Worm (Caenorhabditis elegans) whole organism, L4 larva: ENCODE data around the gene F42C5.5.

Source experiments
- F26F4.8 ChIP-seq: fragments of 200-800 bp; sonication (Bioruptor generic); conservative IDR thresholded peaks from 2 replicates; pipeline ENCODE4 v1.3.6; 2022; ENCODE audit warnings: missing genetic modification characterization, missing compliant biosample characterization
- F37D6.2 ChIP-seq: sonication (generic microtip); optimal IDR thresholded peaks from 2 replicates; lab custom pipeline; 2016; ENCODE audit warnings: mild to moderate bottlenecking, missing genetic modification characterization, missing compliant biosample characterization
- Y105C5A.15 ChIP-seq: fragments of 200-800 bp; sonication (Bioruptor generic); IDR thresholded peaks from 2 replicates; pipeline ENCODE4 v1.3.6; 2022; ENCODE audit warnings: missing genetic modification characterization, missing compliant biosample characterization
- Y48G9A.11 ChIP-seq: fragments of 200-800 bp; sonication (Bioruptor generic); IDR thresholded peaks from 2 replicates; pipeline ENCODE4 v1.3.6; 2022; ENCODE audit warnings: missing genetic modification reagents, missing genetic modification characterization, missing compliant biosample characterization
- Y5F2A.4 ChIP-seq: fragments of 200-800 bp; sonication (Bioruptor generic); optimal IDR thresholded peaks from 2 replicates; lab custom pipeline; 2018; ENCODE audit warnings: mild to moderate bottlenecking, missing genetic modification characterization, missing compliant biosample characterization
- Y75B8A.6 ChIP-seq: fragments of 200-800 bp; sonication (Bioruptor generic); IDR thresholded peaks from 2 replicates; pipeline ENCODE4 v1.3.6; 2022; ENCODE audit warnings: missing genetic modification reagents, missing genetic modification characterization, missing compliant biosample characterization
- ZK546.5 ChIP-seq, 2 experiments: sonication (generic microtip); optimal IDR thresholded peaks; 2 replicates each; lab custom pipeline; 2017; ENCODE audit warnings: missing biosample characterization in 2 of 2, missing genetic modification characterization in 2 of 2
- ama-1 ChIP-seq: fragments of 150-350 bp; optimal IDR thresholded peaks from 2 replicates; lab custom pipeline; 2014; ENCODE audit warnings: inconsistent platforms, mixed read lengths
- arid-1 ChIP-seq: fragments of 200-800 bp; sonication (Bioruptor generic); conservative IDR thresholded peaks from 2 replicates; pipeline ENCODE4 v1.3.6; 2022; ENCODE audit warnings: missing genetic modification reagents, missing genetic modification characterization, missing compliant biosample characterization
- ceh-20 ChIP-seq: fragments of 200-800 bp; sonication (Bioruptor generic); IDR thresholded peaks from 2 replicates; pipeline ENCODE4 v1.3.6; 2022; ENCODE audit warnings: missing genetic modification reagents, missing genetic modification characterization, missing compliant biosample characterization
- ceh-62 ChIP-seq: sonication (generic microtip); optimal IDR thresholded peaks from 2 replicates; lab custom pipeline; 2017; ENCODE audit warnings: missing biosample characterization, missing genetic modification characterization
- ctbp-1 ChIP-seq: fragments of 200-800 bp; sonication (Bioruptor generic); IDR thresholded peaks from 2 replicates; pipeline ENCODE4 v1.3.6; 2022; ENCODE audit warnings: missing genetic modification reagents, missing genetic modification characterization, missing compliant biosample characterization
- daf-12 ChIP-seq: fragments of 150-350 bp; optimal IDR thresholded peaks from 2 replicates; lab custom pipeline; 2014; ENCODE audit warnings: missing biosample characterization, missing genetic modification reagents, missing genetic modification characterization
- daf-8 ChIP-seq: fragments of 200-800 bp; sonication (Bioruptor generic); IDR thresholded peaks from 2 replicates; pipeline ENCODE4 v1.3.6; 2022; ENCODE audit warnings: missing genetic modification characterization, missing compliant biosample characterization
- dmd-8 ChIP-seq: fragments of 200-800 bp; sonication (Bioruptor generic); IDR thresholded peaks from 2 replicates; pipeline ENCODE4 v1.3.6; 2022; ENCODE audit warnings: missing genetic modification characterization, missing compliant biosample characterization
- dmd-9 ChIP-seq: fragments of 200-800 bp; sonication (Bioruptor generic); IDR thresholded peaks from 2 replicates; pipeline ENCODE4 v1.3.6; 2022; ENCODE audit warnings: missing genetic modification reagents, missing genetic modification characterization, missing compliant biosample characterization
- dve-1 ChIP-seq: sonication (generic microtip); optimal IDR thresholded peaks from 2 replicates; lab custom pipeline; 2017; ENCODE audit warnings: antibody characterized with exemption, mild to moderate bottlenecking, missing genetic modification characterization, missing compliant biosample characterization; ENCODE audit not compliant: insufficient read depth
- egl-43 ChIP-seq: fragments of 200-800 bp; sonication (Bioruptor generic); IDR thresholded peaks from 2 replicates; pipeline ENCODE4 v1.3.6; 2022; ENCODE audit warnings: missing genetic modification reagents, missing genetic modification characterization, missing compliant biosample characterization
- fkh-10 ChIP-seq: fragments of 150-350 bp; optimal IDR thresholded peaks from 2 replicates; lab custom pipeline; 2014; ENCODE audit warnings: missing biosample characterization, missing genetic modification reagents, missing genetic modification characterization
- fos-1 ChIP-seq: fragments of 150-350 bp; optimal IDR thresholded peaks from 2 replicates; lab custom pipeline; 2014; ENCODE audit warnings: missing biosample characterization, missing genetic modification characterization
- hif-1 ChIP-seq, 2 experiments: sonication (generic microtip); optimal IDR thresholded peaks; 2 replicates each; lab custom pipeline; 2016 to 2017; ENCODE audit warnings: missing compliant biosample characterization in 2 of 2, missing genetic modification characterization in 2 of 2, missing genetic modification reagents in 2 of 2, missing genotype in 2 of 2, mild to moderate bottlenecking in 1 of 2
- hmg-1.1 ChIP-seq: fragments of 200-800 bp; sonication (Bioruptor generic); IDR thresholded peaks from 2 replicates; pipeline ENCODE4 v1.3.6; 2022; ENCODE audit warnings: missing genetic modification reagents, missing genetic modification characterization, missing compliant biosample characterization
- lim-7 ChIP-seq: fragments of 200-800 bp; sonication (Bioruptor generic); IDR thresholded peaks from 2 replicates; pipeline ENCODE4 v1.3.6; 2022; ENCODE audit warnings: missing genetic modification characterization, missing compliant biosample characterization
- lin-15B ChIP-seq: fragments of 150-350 bp; sonication (generic microtip); optimal IDR thresholded peaks from 3 replicates; lab custom pipeline; 2014; ENCODE audit warnings: missing biosample characterization, missing genetic modification characterization
- lin-29 ChIP-seq: fragments of 200-800 bp; sonication (Bioruptor generic); IDR thresholded peaks from 2 replicates; pipeline ENCODE4 v1.3.6; 2022; ENCODE audit warnings: missing genetic modification reagents, missing genetic modification characterization, missing compliant biosample characterization
- lin-38 ChIP-seq: fragments of 200-800 bp; sonication (Bioruptor generic); IDR thresholded peaks from 2 replicates; pipeline ENCODE4 v1.3.6; 2022; ENCODE audit warnings: missing genetic modification reagents, missing genetic modification characterization, missing compliant biosample characterization
- lir-3 ChIP-seq: sonication (generic microtip); optimal IDR thresholded peaks from 2 replicates; lab custom pipeline; 2016; ENCODE audit warnings: mild to moderate bottlenecking, missing genetic modification characterization, missing compliant biosample characterization
- lsy-2 ChIP-seq, 2 experiments: fragments of 150-350 bp in 1 of 2; sonication (generic microtip) in 1 of 2; optimal IDR thresholded peaks; 2 replicates each; lab custom pipeline; 2014 to 2017; ENCODE audit warnings: missing biosample characterization in 2 of 2, missing genetic modification characterization in 2 of 2
- madf-5 ChIP-seq, 2 experiments: fragments of 200-800 bp; sonication (Bioruptor generic); IDR thresholded peaks; 2 replicates each; pipeline ENCODE4 v1.3.6; 2022; ENCODE audit warnings: missing compliant biosample characterization in 2 of 2, missing genetic modification characterization in 2 of 2
- madf-9 ChIP-seq: fragments of 200-800 bp; sonication (Bioruptor generic); conservative IDR thresholded peaks from 2 replicates; pipeline ENCODE4 v1.3.6; 2022; ENCODE audit warnings: missing genetic modification reagents, missing genetic modification characterization, missing compliant biosample characterization
- mdl-1 ChIP-seq, 2 experiments: fragments of 150-350 bp in 1 of 2; sonication (generic microtip) in 1 of 2; optimal IDR thresholded peaks; 2 replicates each; lab custom pipeline; 2014 to 2017; ENCODE audit warnings: missing biosample characterization in 2 of 2, missing genetic modification characterization in 2 of 2
- mdt-29 ChIP-seq: fragments of 200-800 bp; sonication (Bioruptor generic); IDR thresholded peaks from 2 replicates; pipeline ENCODE4 v1.3.6; 2022; ENCODE audit warnings: missing genetic modification reagents, missing genetic modification characterization, missing compliant biosample characterization
- nhr-10 ChIP-seq: fragments of 150-350 bp; optimal IDR thresholded peaks from 2 replicates; lab custom pipeline; 2014; ENCODE audit warnings: missing biosample characterization, missing genetic modification characterization
- nhr-11 ChIP-seq: fragments of 150-350 bp; optimal IDR thresholded peaks from 2 replicates; lab custom pipeline; 2014; ENCODE audit warnings: missing biosample characterization, missing genetic modification characterization
- nhr-111 ChIP-seq: fragments of 200-800 bp; sonication (Bioruptor generic); optimal IDR thresholded peaks from 2 replicates; lab custom pipeline; 2018; ENCODE audit warnings: mild to moderate bottlenecking, missing genetic modification characterization, missing compliant biosample characterization
- nhr-237 ChIP-seq: sonication (generic microtip); optimal IDR thresholded peaks from 2 replicates; lab custom pipeline; 2017; ENCODE audit warnings: missing biosample characterization, missing genetic modification characterization
- nhr-28 ChIP-seq: fragments of 150-350 bp; optimal IDR thresholded peaks from 2 replicates; lab custom pipeline; 2014; ENCODE audit warnings: missing biosample characterization, missing genetic modification characterization
- nhr-76 ChIP-seq: fragments of 150-350 bp; optimal IDR thresholded peaks from 2 replicates; lab custom pipeline; 2014; ENCODE audit warnings: missing biosample characterization, missing genetic modification characterization
- nhr-77 ChIP-seq: fragments of 150-350 bp; optimal IDR thresholded peaks from 2 replicates; lab custom pipeline; 2014; ENCODE audit warnings: missing biosample characterization, missing genetic modification characterization
- pqm-1 ChIP-seq: sonication (generic microtip); optimal IDR thresholded peaks from 2 replicates; lab custom pipeline; 2017; ENCODE audit warnings: missing biosample characterization, missing genetic modification characterization
- rbr-2 ChIP-seq: sonication (generic microtip); optimal IDR thresholded peaks from 2 replicates; lab custom pipeline; 2016; ENCODE audit warnings: missing genotype, missing genetic modification characterization, missing compliant biosample characterization
- saeg-2 ChIP-seq: fragments of 200-800 bp; sonication (Bioruptor generic); IDR thresholded peaks from 2 replicates; pipeline ENCODE4 v1.3.6; 2022; ENCODE audit warnings: missing genetic modification reagents, missing genetic modification characterization, missing compliant biosample characterization
- sdz-12 ChIP-seq: fragments of 200-800 bp; sonication (Bioruptor generic); optimal IDR thresholded peaks from 2 replicates; lab custom pipeline; 2018; ENCODE audit warnings: mild to moderate bottlenecking, missing genetic modification characterization, missing compliant biosample characterization
- skn-1 ChIP-seq: fragments of 150-350 bp; optimal IDR thresholded peaks from 2 replicates; lab custom pipeline; 2014; ENCODE audit warnings: missing biosample characterization, missing genetic modification characterization
- unc-130 ChIP-seq: sonication (generic microtip); optimal IDR thresholded peaks from 2 replicates; lab custom pipeline; 2016; ENCODE audit warnings: missing genetic modification reagents, missing genetic modification characterization, missing compliant biosample characterization
- unc-39 ChIP-seq: sonication (generic microtip); optimal IDR thresholded peaks from 2 replicates; lab custom pipeline; 2017; ENCODE audit warnings: missing biosample characterization, missing genetic modification characterization
- unc-62 ChIP-seq, 3 experiments: fragments of 150-350 bp in 1 of 3; sonication (generic microtip); optimal IDR thresholded peaks in 2 of 3; peaks in 1 of 3; 1 replicate in 1 of 3; 2 replicates in 2 of 3; lab custom pipeline; 2014 to 2017; ENCODE audit warnings: missing biosample characterization in 3 of 3, missing genetic modification characterization in 3 of 3, missing genetic modification reagents in 3 of 3, missing genotype in 1 of 3
- vab-7 ChIP-seq: fragments of 200-800 bp; sonication (Bioruptor generic); IDR thresholded peaks from 2 replicates; pipeline ENCODE4 v1.3.6; 2022; ENCODE audit warnings: missing genetic modification reagents, missing genetic modification characterization, missing compliant biosample characterization
- zfp-2 ChIP-seq: sonication (generic microtip); optimal IDR thresholded peaks from 2 replicates; lab custom pipeline; 2016; ENCODE audit warnings: mild to moderate bottlenecking, missing genetic modification characterization, missing compliant biosample characterization
- zfp-3 ChIP-seq: fragments of 200-800 bp; sonication (Bioruptor generic); conservative IDR thresholded peaks from 2 replicates; pipeline ENCODE4 v1.3.6; 2022; ENCODE audit warnings: missing genetic modification reagents, missing genetic modification characterization, missing compliant biosample characterization
- ztf-7 ChIP-seq: fragments of 150-350 bp; optimal IDR thresholded peaks from 2 replicates; lab custom pipeline; 2014; ENCODE audit warnings: missing biosample characterization, missing genetic modification characterization

Gene F42C5.5

DNA sequence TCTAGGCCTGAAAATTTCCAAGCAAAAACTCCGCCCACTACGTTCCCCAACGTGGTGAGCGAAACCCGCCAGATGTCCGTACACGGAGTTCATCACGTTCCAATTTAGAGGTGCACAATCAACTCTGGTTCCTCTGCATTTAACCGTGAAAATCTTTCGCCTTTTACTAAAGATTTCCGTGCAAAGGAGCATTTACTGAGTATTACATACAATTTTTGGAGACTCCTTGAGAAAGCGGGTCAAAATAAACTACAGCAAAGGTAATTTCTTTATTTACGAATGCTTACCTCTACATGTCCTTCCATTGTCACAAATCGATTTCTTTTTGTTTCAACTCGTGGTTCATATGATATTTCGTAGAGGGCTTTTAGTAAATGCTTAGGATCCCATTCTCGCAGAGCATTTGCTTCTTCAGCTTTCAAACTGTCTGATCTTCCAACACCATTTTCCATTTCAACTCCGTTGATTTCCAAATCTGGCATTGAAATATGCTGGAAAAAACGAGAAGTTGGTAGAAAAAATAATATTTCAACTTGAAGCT lies 22.7 kb upstream of the F42C5.5 start, which contains the start of gene F42C5.9:
F42C5.9 (minus strand) TSS at position 491 of the 541 bp plus-strand sequence.
- no peak for TF ChIP-seq ZK546.5 (tag; optimal IDR thresholded peaks at IDR 0.05; lab: Kevin White, UChicago)
- no peak for TF ChIP-seq lir-3 (tag; lab: Kevin White, UChicago)
- TF ChIP-seq ceh-20 (GFP tag; lab: Robert Waterston, UW) = no peak
- no peak for TF ChIP-seq nhr-111 (GFP tag; lab: Kevin White, UChicago)
- TF ChIP-seq lim-7 = no peak
- TF ChIP-seq mdt-29 (GFP tag; lab: Robert Waterston, UW) = peak; percentile 20; the same call in 1 of the 2 replicates
- no peak for TF ChIP-seq F37D6.2
- TF ChIP-seq pqm-1 (tag; lab: Kevin White, UChicago) = peak; percentile 15
- TF ChIP-seq madf-9 (GFP tag; lab: Robert Waterston, UW) = no peak
- TF ChIP-seq daf-8 (GFP tag; lab: Robert Waterston, UW) = no peak
- TF ChIP-seq nhr-10 (tag; lab: Kevin White, UChicago) = no peak
- TF ChIP-seq arid-1 (GFP tag; lab: Robert Waterston, UW) = 0 out of 2 replicates have a peak, but pooled peaks have one; percentile 36
- TF ChIP-seq Y5F2A.4 (GFP tag; lab: Kevin White, UChicago) = no peak
- TF ChIP-seq nhr-76 (tag; lab: Kevin White, UChicago) = no peak
- no peak for TF ChIP-seq zfp-2 (tag; lab: Kevin White, UChicago)
- TF ChIP-seq nhr-237 (tag; lab: Kevin White, UChicago) = no peak
- TF ChIP-seq dmd-8 (GFP tag; lab: Robert Waterston, UW) = no peak
- no peak for TF ChIP-seq ctbp-1 (GFP tag; lab: Robert Waterston, UW)
- 0 out of 2 replicates have a peak, but pooled peaks have one; percentile 33 for TF ChIP-seq dmd-9 (GFP tag; lab: Robert Waterston, UW)
- TF ChIP-seq nhr-77 (tag; lab: Kevin White, UChicago) = no peak
- no peak for TF ChIP-seq vab-7
- no peak for TF ChIP-seq skn-1
- TF ChIP-seq ztf-7 (tag; lab: Kevin White, UChicago) = no peak
- no peak for TF ChIP-seq Y75B8A.6 (GFP tag; lab: Robert Waterston, UW)
- no peak for TF ChIP-seq madf-5 (GFP tag; IDR thresholded peaks at IDR 0.05; lab: Robert Waterston, UW)
- TF ChIP-seq lin-15B (tag; lab: Kevin White, UChicago) = no peak
- TF ChIP-seq mdl-1 (tag; optimal IDR thresholded peaks at IDR 0.05; lab: Kevin White, UChicago) = no peak
- TF ChIP-seq Y48G9A.11 = no peak; the same call in 1 of the 2 replicates
- TF ChIP-seq lin-38 (GFP tag; lab: Robert Waterston, UW) = peak; percentile 37; the same call in 1 of the 2 replicates
- TF ChIP-seq dve-1 = peak; percentile 35
- no peak for TF ChIP-seq lin-29
- no peak for TF ChIP-seq daf-12 (tag; lab: Kevin White, UChicago)
- no peak for TF ChIP-seq hmg-1.1 (GFP tag; lab: Robert Waterston, UW)
- TF ChIP-seq nhr-11 (tag; lab: Kevin White, UChicago) = no peak
- no peak for TF ChIP-seq ceh-62 (tag; lab: Kevin White, UChicago)
- peak; percentile 70 for TF ChIP-seq unc-130 (GFP tag; lab: Kevin White, UChicago)
- no peak for TF ChIP-seq fkh-10 (GFP tag; lab: Kevin White, UChicago)
- TF ChIP-seq Y105C5A.15 (GFP tag; lab: Robert Waterston, UW) = no peak
- TF ChIP-seq fos-1 = no peak
- TF ChIP-seq hif-1 (tag; optimal IDR thresholded peaks at IDR 0.05; lab: Kevin White, UChicago) = no peak
- no peak for TF ChIP-seq unc-39
- TF ChIP-seq sdz-12 (GFP tag; lab: Kevin White, UChicago) = no peak
- TF ChIP-seq nhr-28 (tag; lab: Kevin White, UChicago) = no peak
- no peak for TF ChIP-seq F26F4.8 (GFP tag; lab: Robert Waterston, UW)
- TF ChIP-seq ama-1 (lab: Kevin White, UChicago) = peak; percentile 83
- no peak for TF ChIP-seq zfp-3 (GFP tag; lab: Robert Waterston, UW)
- TF ChIP-seq unc-62 (GFP tag; optimal IDR thresholded peaks at IDR 0.05 in 1 of 2; lab: Kevin White, UChicago) = peak in 1 of 2 experiments; percentile 76
- TF ChIP-seq unc-62 (tag; optimal IDR thresholded peaks at IDR 0.05; lab: Kevin White, UChicago) = no peak
- TF ChIP-seq rbr-2 (tag; lab: Kevin White, UChicago) = no peak
- TF ChIP-seq lsy-2 (tag; optimal IDR thresholded peaks at IDR 0.05; lab: Kevin White, UChicago) = peak in 1 of 2 experiments; percentile 14
- no peak for TF ChIP-seq egl-43 (GFP tag; lab: Robert Waterston, UW)
- TF ChIP-seq saeg-2 (GFP tag; lab: Robert Waterston, UW) = no peak
